Fruit fly (Drosophila melanogaster): Measurements from ENCODE around the gene CG10864.

Gene CG10864

dm6 chr3R:18438827-18439717 lies 27.6 kb upstream of the CG10864 start (continued):
- TF ChIP-seq CG10565 (GFP tag; optimal IDR thresholded peaks at IDR 0.05), result no peak
- peak; percentile 3 for TF ChIP-seq CG18011 (GFP tag; optimal IDR thresholded peaks at IDR 0.05)
- peak; percentile 60 for TF ChIP-seq sug (tag; optimal IDR thresholded peaks at IDR 0.05)
- peak; percentile 79 for TF ChIP-seq sr (GFP tag; IDR thresholded peaks at IDR 0.05)
- no peak for TF ChIP-seq CG11696 (GFP tag; IDR thresholded peaks at IDR 0.05)
- peak; percentile 48 for TF ChIP-seq Sox100B (GFP tag; optimal IDR thresholded peaks at IDR 0.05)
- peak; percentile 14 for TF ChIP-seq Nf-YB (GFP tag; optimal IDR thresholded peaks at IDR 0.05)
- no peak for TF ChIP-seq aop (GFP tag; IDR thresholded peaks at IDR 0.05)
- TF ChIP-seq phol (tag; optimal IDR thresholded peaks at IDR 0.05), result peak; percentile 42
- TF ChIP-seq CG12155 (GFP tag; optimal IDR thresholded peaks at IDR 0.05), result peak; percentile 37
- peak; percentile 82 for TF ChIP-seq CG18599 (GFP tag; optimal IDR thresholded peaks at IDR 0.05)
- TF ChIP-seq Taf1 (GFP tag; IDR thresholded peaks at IDR 0.05), result peak; percentile 22; the same call in 1 of the 2 replicates
- TF ChIP-seq psq (GFP tag; optimal IDR thresholded peaks at IDR 0.05), result peak; percentile 38
- TF ChIP-seq nmo (GFP tag; optimal IDR thresholded peaks at IDR 0.05), result peak; percentile 37
- peak; percentile 13 for TF ChIP-seq YL-1 (GFP tag; optimal IDR thresholded peaks at IDR 0.05)
- peak; percentile 52 for TF ChIP-seq CG12391 (tag; optimal IDR thresholded peaks at IDR 0.05)
- TF ChIP-seq chif (GFP tag; optimal IDR thresholded peaks at IDR 0.05), result peak in 1 of 2 experiments; percentile 29
- TF ChIP-seq otp (GFP tag; IDR thresholded peaks at IDR 0.05), result 0 out of 3 replicates have a peak, but pooled peaks have one; percentile 7
- TF ChIP-seq CG9876 (GFP tag; optimal IDR thresholded peaks at IDR 0.05), result peak; percentile 33
- TF ChIP-seq sima (GFP tag; optimal IDR thresholded peaks at IDR 0.05), result peak; percentile 48
- peak; percentile 55; the same call in 1 of the 2 replicates for TF ChIP-seq rib (GFP tag; IDR thresholded peaks at IDR 0.05)
- peak; percentile 65; the same call in 1 of the 2 replicates for TF ChIP-seq Awh (GFP tag; IDR thresholded peaks at IDR 0.05)
- TF ChIP-seq Bteb2 (GFP tag; optimal IDR thresholded peaks at IDR 0.05), result peak; percentile 35
- peak; percentile 49; the same call in 2 of the 3 replicates for TF ChIP-seq CG11695 (GFP tag; IDR thresholded peaks at IDR 0.05)
- TF ChIP-seq MTF-1 (GFP tag; optimal IDR thresholded peaks at IDR 0.05; ENCODE audit: borderline replicate concordance), result peak; percentile 62
- TF ChIP-seq ash1 (GFP tag; optimal IDR thresholded peaks at IDR 0.05), result peak; percentile 41
- peak; percentile 24 for TF ChIP-seq CG16863 (GFP tag; optimal IDR thresholded peaks at IDR 0.05)
- peak; percentile 54 for TF ChIP-seq Side (GFP tag; optimal IDR thresholded peaks at IDR 0.05)
- TF ChIP-seq mam (GFP tag; optimal IDR thresholded peaks at IDR 0.05), result peak; percentile 23
- TF ChIP-seq Dfd (GFP tag; optimal IDR thresholded peaks at IDR 0.05), result no peak
- TF ChIP-seq slbo (GFP tag; IDR thresholded peaks at IDR 0.05), result peak; percentile 72
- TF ChIP-seq CG14965 (GFP tag; optimal IDR thresholded peaks at IDR 0.05; ENCODE audit: borderline replicate concordance), result peak; percentile 47
- peak; percentile 39 for TF ChIP-seq CG1792 (GFP tag; optimal IDR thresholded peaks at IDR 0.05)
- peak; percentile 54 for TF ChIP-seq dmrt99B (tag; optimal IDR thresholded peaks at IDR 0.05)
- TF ChIP-seq Trl (optimal IDR thresholded peaks at IDR 0.05), result no peak
- peak; percentile 57 for TF ChIP-seq Trl (GFP tag; optimal IDR thresholded peaks at IDR 0.05)
- peak; percentile 34 for TF ChIP-seq CG6254 (GFP tag; optimal IDR thresholded peaks at IDR 0.05)
- TF ChIP-seq BtbVII (GFP tag; optimal IDR thresholded peaks at IDR 0.05), result peak; percentile 57
- TF ChIP-seq pnt (GFP tag; optimal IDR thresholded peaks at IDR 0.05), result peak; percentile 11
- peak; percentile 24 for TF ChIP-seq btn (GFP tag; optimal IDR thresholded peaks at IDR 0.05)
- TF ChIP-seq nau (GFP tag; optimal IDR thresholded peaks at IDR 0.05), result peak; percentile 78
- TF ChIP-seq CG17385 (GFP tag; optimal IDR thresholded peaks at IDR 0.05), result peak; percentile 22
- no peak for TF ChIP-seq toy (GFP tag; IDR thresholded peaks at IDR 0.05)
- peak; percentile 69 for TF ChIP-seq Atf6 (GFP tag; IDR thresholded peaks at IDR 0.05)
- TF ChIP-seq sim (GFP tag; IDR thresholded peaks at IDR 0.05), result no peak
- TF ChIP-seq Elba2 (GFP tag; optimal IDR thresholded peaks at IDR 0.05), result no peak
- TF ChIP-seq CG15479 (GFP tag; optimal IDR thresholded peaks at IDR 0.05), result no peak
- TF ChIP-seq CG43689 (GFP tag; IDR thresholded peaks at IDR 0.05), result 0 out of 2 replicates have a peak, but pooled peaks have one; percentile 24
- peak; percentile 61 for TF ChIP-seq eyg (GFP tag; optimal IDR thresholded peaks at IDR 0.05)

All from whole organism, embryonic.